Fruit fly (Drosophila melanogaster) S2 (cell line): Measurements from ENCODE around the gene CG12609.

Experiments used
- CG8478 ChIP-seq: fragments of >200 bp; optimal IDR thresholded peaks from 2 replicates; lab custom pipeline; 2018
- CTCF ChIP-seq, 2 experiments: fragments of >200 bp; optimal IDR thresholded peaks; 2 replicates each; lab custom pipeline; 2018

CG12609 gene

DNA sequence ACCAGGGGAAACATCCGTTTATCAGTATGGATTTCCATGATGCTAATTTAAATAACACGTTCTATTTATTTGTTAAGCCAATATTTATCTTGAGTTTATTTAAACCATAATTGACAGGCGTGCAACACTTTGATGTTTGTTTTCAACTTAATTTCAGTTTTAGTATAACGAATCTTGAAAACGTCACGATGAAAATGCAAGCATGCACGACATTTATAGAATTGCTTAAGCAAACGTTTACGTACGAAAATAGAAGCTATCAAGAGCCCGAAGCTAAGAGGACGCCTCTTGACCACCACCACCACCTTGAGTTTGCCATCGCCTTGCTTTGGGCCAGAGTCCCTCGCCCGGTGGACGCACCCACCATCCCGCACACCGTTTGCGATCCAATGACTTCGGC lies 23.2 kb upstream of the CG12609 start:
- TF ChIP-seq CG8478 (lab: Kevin White, UChicago) (no peak), CTCF (optimal IDR thresholded peaks at IDR 0.05; lab: Kevin White, UChicago) (no peak)

- no peak for TF ChIP-seq CG8478 (lab: Kevin White, UChicago)
- no peak for TF ChIP-seq CTCF (optimal IDR thresholded peaks at IDR 0.05; lab: Kevin White, UChicago)
Measured at dm6 chrX:18739795-18740194, 8.3 kb downstream of the CG12609 start, which contains the start of gene CG6873. Gene CG6873, minus strand, starts transcription at chrX:18739895.

dm6 chrX:18726270-18726669 lies 21.8 kb downstream of the CG12609 start, which contains the start of gene CCKLR-17D1:
Gene CCKLR-17D1, minus strand, starts transcription at chrX:18726572.
- TF ChIP-seq CTCF (optimal IDR thresholded peaks at IDR 0.05; lab: Kevin White, UChicago) (no peak), CG8478 (lab: Kevin White, UChicago) (no peak)

DNA sequence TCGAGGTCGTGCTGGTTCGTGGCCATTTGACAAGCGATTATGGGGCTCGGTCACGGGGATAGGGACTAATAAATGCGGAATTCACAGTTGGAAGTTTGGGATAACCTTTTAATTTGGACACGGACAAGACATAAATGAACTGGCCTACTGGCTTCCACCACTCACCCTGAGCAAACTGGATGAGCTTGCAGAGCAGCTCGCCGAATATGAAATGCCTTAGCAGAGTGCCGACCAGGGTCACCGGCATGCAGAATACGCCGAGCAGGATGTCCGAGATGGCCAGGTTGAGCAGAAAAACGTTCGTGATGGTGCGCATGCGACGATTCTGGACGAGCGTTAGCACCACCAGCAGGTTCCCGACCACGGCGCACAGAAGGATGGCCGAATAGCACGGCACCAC lies 22.5 kb downstream of the CG12609 start, which contains the start of gene CG42302:
Gene CG42302, minus strand, starts transcription at position 101 of the 400 bp plus-strand sequence.
- TF ChIP-seq CTCF (optimal IDR thresholded peaks at IDR 0.05; lab: Kevin White, UChicago): no peak
- no peak for TF ChIP-seq CG8478 (lab: Kevin White, UChicago)

DNA sequence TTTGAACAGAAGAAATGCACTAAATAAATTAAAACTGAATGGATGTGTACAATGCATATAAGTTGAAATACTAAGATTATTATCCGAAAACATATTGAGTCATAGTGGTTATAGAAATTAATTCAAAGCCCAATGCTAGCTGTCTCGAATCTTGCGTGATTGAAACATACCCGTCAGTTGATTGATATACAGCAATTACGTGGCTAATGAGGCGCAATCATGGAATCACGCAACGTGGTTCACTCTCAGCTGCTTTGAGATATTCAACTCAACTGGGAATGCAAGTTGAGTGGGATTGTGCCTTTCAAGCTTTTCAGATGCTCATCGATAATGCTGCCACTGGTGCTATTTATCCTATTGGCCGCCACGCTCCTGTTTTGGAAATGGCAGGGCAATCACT lies 38.5 kb downstream of the CG12609 start, which contains the start of gene Cyp308a1:
Gene Cyp308a1, plus strand, starts transcription at position 301 of the 400 bp plus-strand sequence.
- TF ChIP-seq CTCF (optimal IDR thresholded peaks at IDR 0.05; lab: Kevin White, UChicago) (no peak), CG8478 (lab: Kevin White, UChicago) (no peak)

DNA sequence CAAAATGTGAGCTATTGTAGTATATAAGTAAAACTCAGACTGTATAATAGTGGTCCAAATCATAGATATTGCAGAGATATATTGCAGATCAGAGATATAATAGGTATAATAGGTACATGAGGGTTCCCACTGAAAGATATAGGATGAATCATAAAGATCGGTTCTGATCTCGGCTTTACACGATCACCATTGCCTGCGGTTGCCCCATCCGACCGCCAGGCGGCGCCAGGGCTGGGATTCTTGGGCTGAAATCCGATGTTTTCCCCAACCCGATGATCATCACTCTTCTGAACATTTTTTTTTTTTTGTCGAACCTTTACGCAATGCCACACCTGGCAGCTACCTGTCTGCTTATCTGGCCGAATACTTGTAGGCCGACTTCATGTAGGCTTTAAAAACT lies 44.2 kb downstream of the CG12609 start:
- peak; percentile 90 to 92 for TF ChIP-seq CTCF (optimal IDR thresholded peaks at IDR 0.05; lab: Kevin White, UChicago)
- TF ChIP-seq CG8478 (lab: Kevin White, UChicago): no peak

- TF ChIP-seq CG8478 (lab: Kevin White, UChicago) (no peak), CTCF (optimal IDR thresholded peaks at IDR 0.05; lab: Kevin White, UChicago) (no peak)
Measured at dm6 chrX:18702245-18702644, 45.9 kb downstream of the CG12609 start.

dm6 chrX:18701752-18702151 lies 46.4 kb downstream of the CG12609 start:
- TF ChIP-seq CG8478 (lab: Kevin White, UChicago) (no peak), CTCF (optimal IDR thresholded peaks at IDR 0.05; lab: Kevin White, UChicago) (no peak)

DNA sequence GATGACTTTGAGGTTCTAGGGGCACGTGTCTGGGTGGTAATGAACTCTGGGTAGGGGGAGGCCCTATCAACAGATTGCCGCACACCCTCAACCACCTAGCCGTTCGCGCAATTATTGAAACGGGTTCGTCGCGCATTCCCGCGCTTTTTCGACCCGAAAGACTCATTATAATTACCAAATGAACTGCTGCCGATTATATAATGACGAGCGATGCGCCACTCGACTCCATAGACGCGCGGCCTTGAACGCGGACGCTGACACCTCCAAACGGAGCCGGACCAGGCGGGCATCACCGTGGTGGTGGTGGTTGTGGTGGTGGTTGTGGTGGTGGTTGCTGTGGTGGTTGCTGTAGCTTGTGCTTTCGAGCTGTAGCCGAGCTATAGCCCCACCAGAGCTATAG lies 47.5 kb downstream of the CG12609 start:
- TF ChIP-seq CG8478 (lab: Kevin White, UChicago): no peak
- TF ChIP-seq CTCF (optimal IDR thresholded peaks at IDR 0.05; lab: Kevin White, UChicago): no peak

DNA sequence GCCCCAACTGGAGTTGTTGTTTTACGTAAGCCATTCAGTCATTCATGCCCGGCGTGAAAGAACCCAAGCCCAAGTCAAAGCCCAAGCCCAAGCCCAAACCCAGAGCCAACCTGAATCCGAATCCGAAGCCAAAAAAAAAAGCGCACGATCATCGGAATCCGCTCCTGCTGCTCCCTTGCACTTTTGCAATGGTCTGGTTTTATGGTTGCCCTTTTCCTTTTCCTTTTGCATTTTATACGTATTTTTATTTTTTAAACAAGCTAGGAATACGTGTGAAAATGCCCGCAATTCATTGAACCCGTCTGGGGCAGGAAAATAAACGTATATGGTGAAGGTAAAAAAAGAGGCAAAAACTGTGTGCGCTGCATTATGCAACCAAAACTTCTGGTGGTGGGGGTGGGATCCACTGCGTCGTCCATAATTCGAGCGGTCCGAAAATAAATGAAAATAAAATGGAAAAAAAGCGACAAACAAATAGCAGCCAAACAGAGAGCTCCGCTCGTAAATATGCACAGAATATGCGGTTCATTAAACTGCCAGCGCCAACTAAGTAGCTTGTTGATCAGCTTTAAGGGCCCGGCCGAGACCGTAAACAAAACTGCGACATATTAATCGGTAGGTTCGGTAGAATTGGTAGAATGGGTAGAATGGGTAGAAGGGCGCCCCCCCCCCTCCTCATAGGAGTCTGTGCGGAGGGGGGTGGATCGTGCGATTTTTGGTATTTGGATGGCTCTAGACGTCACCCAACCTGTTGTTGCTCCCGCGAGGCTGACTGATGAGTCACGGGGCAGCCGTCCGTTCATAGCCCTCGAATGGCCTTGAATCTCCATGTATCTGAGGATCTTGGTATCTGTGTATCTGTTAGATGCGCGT lies 48.6 kb downstream of the CG12609 start:
- TF ChIP-seq CG8478 (lab: Kevin White, UChicago): no peak
